Fruit fly (Drosophila melanogaster): ENCODE results near the gene SLIRP1.

Gene SLIRP1

dm6 chrX:21306485-21307142, 12.5 kb downstream of the SLIRP1 start, which contains the start of gene Abca3 (continued):
- TF ChIP-seq CG11695 (GFP tag; IDR thresholded peaks at IDR 0.05) (peak; percentile 75), CG12236 (GFP tag; optimal IDR thresholded peaks at IDR 0.05) (peak; percentile 33), CG15696 (tag; optimal IDR thresholded peaks at IDR 0.05) (peak; percentile 47), ems (GFP tag; optimal IDR thresholded peaks at IDR 0.05) (peak; percentile 32), Hey (tag; optimal IDR thresholded peaks at IDR 0.05) (peak; percentile 1), CG4404 (GFP tag; IDR thresholded peaks at IDR 0.05) (peak; percentile 41; the same call in 1 of the 2 replicates), wek (GFP tag; optimal IDR thresholded peaks at IDR 0.05) (no peak), CG32772 (GFP tag; IDR thresholded peaks at IDR 0.05) (no peak), peb (GFP tag; IDR thresholded peaks at IDR 0.05) (no peak), crc (GFP tag; optimal IDR thresholded peaks at IDR 0.05) (peak; percentile 56), CG9609 (GFP tag; optimal IDR thresholded peaks at IDR 0.05) (peak; percentile 62), CG7556 (GFP tag; optimal IDR thresholded peaks at IDR 0.05) (peak; percentile 72), sisA (GFP tag; IDR thresholded peaks at IDR 0.05) (peak; percentile 35; the same call in 1 of the 2 replicates), p53 (GFP tag; optimal IDR thresholded peaks at IDR 0.05) (no peak), Xrp1 (GFP tag; IDR thresholded peaks at IDR 0.05) (peak; percentile 72), CG4328 (GFP tag; optimal IDR thresholded peaks at IDR 0.05) (peak; percentile 68), Sox100B (GFP tag; optimal IDR thresholded peaks at IDR 0.05) (no peak), CG18262 (tag; optimal IDR thresholded peaks at IDR 0.05) (peak; percentile 68), ttk (GFP tag; IDR thresholded peaks at IDR 0.05) (no peak), CG8765 (GFP tag; IDR thresholded peaks at IDR 0.05) (no peak), fu2 (GFP tag; optimal IDR thresholded peaks at IDR 0.05) (peak; percentile 41), CG4707 (GFP tag; optimal IDR thresholded peaks at IDR 0.05) (no peak), Rfx (GFP tag; IDR thresholded peaks at IDR 0.05) (peak; percentile 82), Meics (GFP tag; optimal IDR thresholded peaks at IDR 0.05) (peak; percentile 77), D19A (tag; optimal IDR thresholded peaks at IDR 0.05) (peak; percentile 22), caup (GFP tag; optimal IDR thresholded peaks at IDR 0.05; ENCODE audit: severe bottlenecking) (peak; percentile 51), B-H2 (GFP tag; optimal IDR thresholded peaks at IDR 0.05) (peak; percentile 74), Dip3 (GFP tag; optimal IDR thresholded peaks at IDR 0.05) (peak; percentile 57), CG12155 (GFP tag; optimal IDR thresholded peaks at IDR 0.05) (peak; percentile 55), ato (GFP tag; IDR thresholded peaks at IDR 0.05; ENCODE audit: partially characterized antibody) (no peak), kah (GFP tag; optimal IDR thresholded peaks at IDR 0.05) (peak; percentile 11), CG1603 (tag; optimal IDR thresholded peaks at IDR 0.05) (peak; percentile 9), CG2678 (tag; optimal IDR thresholded peaks at IDR 0.05) (peak; percentile 83), Side (GFP tag; optimal IDR thresholded peaks at IDR 0.05) (peak; percentile 68), bcd (GFP tag; optimal IDR thresholded peaks at IDR 0.05) (peak; percentile 63), Nf-YC (tag; optimal IDR thresholded peaks at IDR 0.05) (peak; percentile 73), CrebB (tag; optimal IDR thresholded peaks at IDR 0.05) (peak; percentile 26), gro (GFP tag; optimal IDR thresholded peaks at IDR 0.05) (peak; percentile 57), CG43689 (GFP tag; IDR thresholded peaks at IDR 0.05) (no peak), cato (GFP tag; optimal IDR thresholded peaks at IDR 0.05; ENCODE audit: borderline replicate concordance) (no peak), CG30431 (GFP tag; optimal IDR thresholded peaks at IDR 0.05) (peak; percentile 13), CG8478 (optimal IDR thresholded peaks at IDR 0.05) (no peak), wdn (GFP tag; IDR thresholded peaks at IDR 0.05) (peak; percentile 54), Deaf1 (tag; optimal IDR thresholded peaks at IDR 0.05) (peak; percentile 37), Hr51 (GFP tag; optimal IDR thresholded peaks at IDR 0.05) (peak in 1 of 2 experiments; percentile 8), klu (GFP tag; IDR thresholded peaks at IDR 0.05) (no peak; the same call in 1 of the 2 replicates), CG32767 (GFP tag; IDR thresholded peaks at IDR 0.05) (no peak; the same call in 1 of the 2 replicates), HLH3B (GFP tag; IDR thresholded peaks at IDR 0.05) (peak; percentile 25; the same call in 1 of the 2 replicates), tll (GFP tag; optimal IDR thresholded peaks at IDR 0.05) (peak in 1 of 2 experiments; percentile 48), CG1792 (GFP tag; optimal IDR thresholded peaks at IDR 0.05) (no peak)

Measured in whole organism, embryonic.